Worm (Caenorhabditis elegans) whole organism, mixed stage, embryonic: ENCODE results near the gene T13A10.64.

Source experiments
- blmp-1 ChIP-seq: fragments of 150-350 bp; optimal IDR thresholded peaks from 2 replicates; lab custom pipeline; 2014; ENCODE audit warnings: missing biosample characterization, missing genetic modification characterization
- mls-2 ChIP-seq: sonication (generic microtip); optimal IDR thresholded peaks from 2 replicates; lab custom pipeline; 2016; ENCODE audit warnings: mild to moderate bottlenecking, missing genetic modification characterization, moderate library complexity, missing compliant biosample characterization
- nhr-237 ChIP-seq: fragments of 150-350 bp; optimal IDR thresholded peaks from 2 replicates; lab custom pipeline; 2014; ENCODE audit warnings: missing biosample characterization, missing genetic modification characterization
- unc-62 ChIP-seq: fragments of 150-350 bp; optimal IDR thresholded peaks from 2 replicates; lab custom pipeline; 2014; ENCODE audit warnings: missing biosample characterization, missing genetic modification reagents, missing genetic modification characterization

- TF ChIP-seq nhr-237 (tag; lab: Kevin White, UChicago) (no peak), mls-2 (no peak), unc-62 (GFP tag; lab: Kevin White, UChicago) (no peak), blmp-1 (tag; lab: Kevin White, UChicago) (no peak)
Measured at ce11 chrIV:6284277-6284676, 29.5 kb downstream of the T13A10.64 start, which contains the start of gene ops-1.
